Worm (Caenorhabditis elegans): ENCODE results near the gene gldi-11.

- TF ChIP-seq cog-1 (tag; optimal IDR thresholded peaks at IDR 0.05) (no peak), klf-2 (GFP tag; conservative IDR thresholded peaks at IDR 0.05) (no peak), ztf-23 (GFP tag; IDR thresholded peaks at IDR 0.05) (no peak), flt-1 (GFP tag; IDR thresholded peaks at IDR 0.05) (no peak), med-1 (GFP tag; optimal IDR thresholded peaks at IDR 0.05; ENCODE audit: insufficient read depth) (no peak), tab-1 (GFP tag; IDR thresholded peaks at IDR 0.05) (no peak), ref-1 (GFP tag; conservative IDR thresholded peaks at IDR 0.05) (no peak), ztf-29 (GFP tag; IDR thresholded peaks at IDR 0.05) (no peak)
Measured at ce11 chrII:4954099-4954959, 8.7 kb upstream of the gldi-11 start.

Measured in whole organism, midembryonic.